Fruit fly (Drosophila melanogaster): ENCODE data around the gene tilB.

DNA sequence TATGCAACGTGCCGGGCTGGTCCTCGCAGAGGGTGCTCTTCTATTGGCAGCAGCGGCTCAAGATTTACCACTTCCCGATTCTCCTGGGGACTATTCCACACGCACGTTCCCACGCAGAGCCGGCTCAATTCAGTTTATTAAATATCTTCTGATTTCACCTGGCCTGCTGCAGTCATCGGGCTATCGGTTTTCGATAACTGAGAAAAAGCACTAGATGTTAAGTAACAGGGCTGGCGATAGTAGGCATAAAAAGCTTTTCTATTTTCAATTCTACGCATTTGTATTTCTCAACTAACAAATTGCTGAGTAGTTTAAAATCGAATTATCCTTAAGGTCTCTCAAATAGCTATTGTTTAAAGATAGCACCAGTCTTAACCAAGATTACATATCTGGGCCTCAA lies 22.3 kb downstream of the tilB start, which contains the start of gene CG14613:
- TF ChIP-seq Sin3A (optimal IDR thresholded peaks at IDR 0.05) (no peak), psq (optimal IDR thresholded peaks at IDR 0.05) (no peak), h (optimal IDR thresholded peaks at IDR 0.05) (no peak), insv (optimal IDR thresholded peaks at IDR 0.05) (no peak)

All from Kc167 (cell line).